Fruit fly (Drosophila melanogaster): Measurements from ENCODE around the gene scpr-A.

dm6 chr3R:11200042-11200884 is 40.7 kb upstream of the scpr-A start:
- TF ChIP-seq pan (optimal IDR thresholded peaks at IDR 0.05) (no peak), EcR (GFP tag; optimal IDR thresholded peaks at IDR 0.05) (peak in 1 of 2 experiments; percentile 74)
